Worm (Caenorhabditis elegans) whole organism, L1 larva: ENCODE measurements around the gene M05D6.3.

Experiments
- C16A3.4 ChIP-seq: fragments of 150-350 bp; optimal IDR thresholded peaks from 2 replicates; lab custom pipeline; 2014; ENCODE audit warnings: missing biosample characterization, missing genetic modification characterization
- F16B12.6 ChIP-seq: fragments of 150-350 bp; optimal IDR thresholded peaks from 2 replicates; lab custom pipeline; 2014; ENCODE audit warnings: missing biosample characterization, missing genetic modification characterization
- Y116A8C.19 ChIP-seq: sonication (generic microtip); optimal IDR thresholded peaks from 2 replicates; lab custom pipeline; 2016; ENCODE audit warnings: missing compliant biosample characterization, missing genetic modification characterization, borderline replicate concordance
- blmp-1 ChIP-seq: fragments of 150-350 bp; optimal IDR thresholded peaks from 2 replicates; lab custom pipeline; 2014; ENCODE audit warnings: missing biosample characterization, missing genetic modification characterization
- ceh-82 ChIP-seq, 3 experiments: fragments of 150-350 bp in 1 of 3; sonication (generic microtip) in 2 of 3; optimal IDR thresholded peaks; 2 replicates each; lab custom pipeline; 2014 to 2017; ENCODE audit warnings: missing biosample characterization in 3 of 3, missing genetic modification characterization in 3 of 3
- dpl-1 ChIP-seq, 3 experiments: fragments of 150-350 bp in 2 of 3; sonication (generic microtip) in 1 of 3; optimal IDR thresholded peaks; 2 replicates each; lab custom pipeline; 2014 to 2017; ENCODE audit warnings: missing biosample characterization in 3 of 3, missing genetic modification characterization in 3 of 3, missing genetic modification reagents in 3 of 3
- efl-1 ChIP-seq, 4 experiments: fragments of 150-350 bp; optimal IDR thresholded peaks in 3 of 4; peaks in 1 of 4; 1 replicate in 1 of 4; 2 replicates in 3 of 4; lab custom pipeline; 2014; ENCODE audit warnings: missing biosample characterization in 2 of 4, missing genetic modification characterization in 2 of 4, missing genetic modification reagents in 2 of 4
- egl-27 ChIP-seq, 2 experiments: fragments of 150-350 bp in 1 of 2; sonication (generic microtip); optimal IDR thresholded peaks; 3 replicates each; lab custom pipeline; 2017 to 2018; ENCODE audit warnings: missing biosample characterization in 2 of 2, missing genetic modification characterization in 2 of 2, missing genetic modification reagents in 2 of 2
- elt-2 ChIP-seq: sonication (generic microtip); optimal IDR thresholded peaks from 2 replicates; lab custom pipeline; 2016; ENCODE audit warnings: missing genetic modification characterization, mild to moderate bottlenecking, inconsistent platforms, missing compliant biosample characterization, missing genetic modification reagents
- elt-3 ChIP-seq, 6 experiments: fragments of 150-350 bp in 1 of 6; sonication (generic microtip); optimal IDR thresholded peaks; 2 replicates each; lab custom pipeline; 2017 to 2018; ENCODE audit warnings: missing biosample characterization in 6 of 6, missing genetic modification characterization in 6 of 6, inconsistent platforms in 1 of 6
- fkh-4 ChIP-seq: sonication (generic microtip); optimal IDR thresholded peaks from 2 replicates; lab custom pipeline; 2016; ENCODE audit warnings: missing compliant biosample characterization, missing genetic modification characterization, borderline replicate concordance
- hpl-2 ChIP-seq: fragments of 150-350 bp; optimal IDR thresholded peaks from 2 replicates; lab custom pipeline; 2014; ENCODE audit warnings: missing biosample characterization, missing genetic modification reagents, missing genetic modification characterization
- irx-1 ChIP-seq: sonication (generic microtip); optimal IDR thresholded peaks from 2 replicates; lab custom pipeline; 2016; ENCODE audit warnings: missing genetic modification characterization, missing compliant biosample characterization
- jun-1 ChIP-seq: fragments of 150-350 bp; optimal IDR thresholded peaks from 2 replicates; lab custom pipeline; 2014; ENCODE audit warnings: missing biosample characterization, missing genetic modification reagents, missing genetic modification characterization
- lin-13 ChIP-seq: fragments of 150-350 bp; optimal IDR thresholded peaks from 2 replicates; lab custom pipeline; 2014; ENCODE audit warnings: missing biosample characterization, missing genetic modification reagents, missing genetic modification characterization
- lin-14 ChIP-seq: fragments of 200-800 bp; sonication (Bioruptor generic); optimal IDR thresholded peaks from 2 replicates; lab custom pipeline; 2018; ENCODE audit warnings: mild to moderate bottlenecking, missing genetic modification characterization, moderate library complexity, missing compliant biosample characterization
- lin-35 ChIP-seq, 2 experiments: fragments of 150-350 bp; optimal IDR thresholded peaks; 2 replicates each; lab custom pipeline; 2014; ENCODE audit warnings: missing biosample characterization in 2 of 2, missing genetic modification characterization in 2 of 2, missing genetic modification reagents in 2 of 2
- lir-3 ChIP-seq: sonication (generic microtip); optimal IDR thresholded peaks from 2 replicates; lab custom pipeline; 2016; ENCODE audit warnings: mild to moderate bottlenecking, missing genetic modification characterization, moderate library complexity, missing compliant biosample characterization; ENCODE audit not compliant: poor library complexity
- lsy-2 ChIP-seq, 2 experiments: fragments of 150-350 bp; optimal IDR thresholded peaks; 2 replicates each; lab custom pipeline; 2014; ENCODE audit warnings: missing biosample characterization in 2 of 2, missing genetic modification characterization in 2 of 2
- mep-1 ChIP-seq: fragments of 150-350 bp; optimal IDR thresholded peaks from 2 replicates; lab custom pipeline; 2014; ENCODE audit warnings: missing biosample characterization, missing genetic modification characterization
- nhr-19 ChIP-seq: fragments of 200-800 bp; sonication (Bioruptor generic); conservative IDR thresholded peaks from 2 replicates; pipeline ENCODE4 v1.3.6; 2022; ENCODE audit warnings: missing genetic modification characterization, missing compliant biosample characterization
- nhr-20 ChIP-seq: sonication (generic microtip); optimal IDR thresholded peaks from 2 replicates; lab custom pipeline; 2016; ENCODE audit warnings: mild to moderate bottlenecking, missing genetic modification characterization, missing compliant biosample characterization
- nhr-47 ChIP-seq: sonication (generic microtip); optimal IDR thresholded peaks from 2 replicates; lab custom pipeline; 2016; ENCODE audit warnings: mild to moderate bottlenecking, missing genetic modification characterization, moderate library complexity, missing compliant biosample characterization
- nhr-71 ChIP-seq: sonication (generic microtip); optimal IDR thresholded peaks from 2 replicates; lab custom pipeline; 2016; ENCODE audit warnings: mild to moderate bottlenecking, missing genetic modification characterization, moderate library complexity, missing compliant biosample characterization
- nhr-90 ChIP-seq: sonication (generic microtip); optimal IDR thresholded peaks from 2 replicates; lab custom pipeline; 2016; ENCODE audit warnings: mild to moderate bottlenecking, missing genetic modification characterization, missing compliant biosample characterization; ENCODE audit not compliant: poor library complexity
- pax-3 ChIP-seq: fragments of 200-800 bp; sonication (Bioruptor generic); optimal IDR thresholded peaks from 2 replicates; lab custom pipeline; 2018; ENCODE audit warnings: mild to moderate bottlenecking, missing genetic modification characterization, moderate library complexity, missing compliant biosample characterization
- rnt-1 ChIP-seq: sonication (generic microtip); optimal IDR thresholded peaks from 2 replicates; lab custom pipeline; 2016; ENCODE audit warnings: mild to moderate bottlenecking, missing genetic modification characterization, moderate library complexity, missing compliant biosample characterization
- skn-1 ChIP-seq: fragments of 150-350 bp; optimal IDR thresholded peaks from 2 replicates; lab custom pipeline; 2014; ENCODE audit warnings: missing biosample characterization, missing genetic modification characterization
- snpc-4 ChIP-seq: fragments of 150-350 bp; optimal IDR thresholded peaks from 2 replicates; lab custom pipeline; 2014; ENCODE audit warnings: missing biosample characterization, missing genetic modification characterization
- snu-23 ChIP-seq: sonication (generic microtip); optimal IDR thresholded peaks from 2 replicates; lab custom pipeline; 2016; ENCODE audit warnings: missing genetic modification characterization, missing compliant biosample characterization
- sptf-1 ChIP-seq: fragments of 150-350 bp; optimal IDR thresholded peaks from 2 replicates; lab custom pipeline; 2014; ENCODE audit warnings: missing biosample characterization, missing genetic modification characterization
- swsn-7 ChIP-seq: sonication (generic microtip); optimal IDR thresholded peaks from 2 replicates; lab custom pipeline; 2016; ENCODE audit warnings: missing genetic modification characterization, missing compliant biosample characterization
- unc-130 ChIP-seq: fragments of 150-350 bp; optimal IDR thresholded peaks from 2 replicates; lab custom pipeline; 2017; ENCODE audit warnings: missing biosample characterization, missing genetic modification characterization, inconsistent platforms
- unc-86 ChIP-seq: sonication (generic microtip); optimal IDR thresholded peaks from 2 replicates; lab custom pipeline; 2016; ENCODE audit warnings: missing genetic modification characterization, missing compliant biosample characterization
- xbp-1 ChIP-seq: sonication (generic microtip); optimal IDR thresholded peaks from 2 replicates; lab custom pipeline; 2016; ENCODE audit warnings: missing genetic modification characterization, missing compliant biosample characterization

Gene M05D6.3

ce11 chrII:8520625-8521024 lies 45.1 kb downstream of the M05D6.3 start, which contains the start of gene cht-2:
Gene cht-2 (plus strand): TSS chrII:8520925.
- no peak for TF ChIP-seq elt-2 (tag; lab: Kevin White, UChicago)
- no peak for TF ChIP-seq efl-1 (optimal IDR thresholded peaks at IDR 0.05; lab: Kevin White, UChicago)
- TF ChIP-seq efl-1 (GFP tag; optimal IDR thresholded peaks at IDR 0.05 in 1 of 2; lab: Kevin White, UChicago) = no peak
- TF ChIP-seq unc-130 = no peak

ce11 chrII:8525133-8525736 lies 49.7 kb downstream of the M05D6.3 start, which contains the start of the genes prp-9 and mrps-18B:
Gene prp-9 (minus strand): TSS chrII:8525396.
Gene mrps-18B (plus strand): TSS chrII:8525681.
- TF ChIP-seq fkh-4 (tag; lab: Kevin White, UChicago) = no peak
- peak; percentile 23 for TF ChIP-seq lir-3
- TF ChIP-seq irx-1 (tag; lab: Kevin White, UChicago) = no peak
- no peak for TF ChIP-seq egl-27 (tag; optimal IDR thresholded peaks at IDR 0.05; lab: Kevin White, UChicago)
- TF ChIP-seq blmp-1 (tag; lab: Kevin White, UChicago) = peak; percentile 63
- TF ChIP-seq snpc-4 = no peak
- no peak for TF ChIP-seq lin-13 (GFP tag; lab: Kevin White, UChicago)
- TF ChIP-seq Y116A8C.19 = no peak
- TF ChIP-seq rnt-1 (tag; lab: Kevin White, UChicago) = peak; percentile 4
- TF ChIP-seq pax-3 = no peak
- peak; percentile 83 for TF ChIP-seq F16B12.6 (tag; lab: Kevin White, UChicago)
- peak; percentile 41 for TF ChIP-seq swsn-7 (tag; lab: Kevin White, UChicago)
- TF ChIP-seq dpl-1 (GFP tag; optimal IDR thresholded peaks at IDR 0.05; lab: Kevin White, UChicago) = peak in 2 of 3 experiments; percentile 25 to 56
- TF ChIP-seq hpl-2 (GFP tag; lab: Kevin White, UChicago) = no peak
- TF ChIP-seq lsy-2 (tag; optimal IDR thresholded peaks at IDR 0.05; lab: Kevin White, UChicago) = peak; percentile 65 to 73
- peak in 1 of 2 experiments; percentile 46 for TF ChIP-seq lin-35 (GFP tag; optimal IDR thresholded peaks at IDR 0.05; lab: Kevin White, UChicago)
- peak in 2 of 3 experiments; percentile 27 to 32 for TF ChIP-seq ceh-82 (tag; optimal IDR thresholded peaks at IDR 0.05; lab: Kevin White, UChicago)
- no peak for TF ChIP-seq sptf-1 (tag; lab: Kevin White, UChicago)
- peak; percentile 35 for TF ChIP-seq nhr-20 (tag; lab: Kevin White, UChicago)
- TF ChIP-seq nhr-90 = peak; percentile 3
- peak in 1 of 6 experiments; percentile 10 for TF ChIP-seq elt-3 (tag; optimal IDR thresholded peaks at IDR 0.05; lab: Kevin White, UChicago)
- TF ChIP-seq nhr-71 (tag; lab: Kevin White, UChicago) = peak; percentile 34
- TF ChIP-seq skn-1 = peak; percentile 6
- TF ChIP-seq lin-14 (GFP tag; lab: Kevin White, UChicago) = peak; percentile 47
- peak; percentile 87 for TF ChIP-seq mep-1 (tag; lab: Kevin White, UChicago)
- TF ChIP-seq nhr-47 = peak; percentile 31
- TF ChIP-seq efl-1 (optimal IDR thresholded peaks at IDR 0.05; lab: Kevin White, UChicago) = peak; percentile 30 to 53
- TF ChIP-seq efl-1 (GFP tag; optimal IDR thresholded peaks at IDR 0.05 in 1 of 2; lab: Kevin White, UChicago) = peak; percentile 38 to 42
- TF ChIP-seq jun-1 (tag; lab: Kevin White, UChicago) = no peak
- peak; percentile 34 for TF ChIP-seq xbp-1
- peak; percentile 53 for TF ChIP-seq C16A3.4 (tag; lab: Kevin White, UChicago)
- TF ChIP-seq nhr-19 = peak; percentile 9; the same call in 1 of the 2 replicates
- TF ChIP-seq unc-86 (tag; lab: Kevin White, UChicago) = no peak
- TF ChIP-seq snu-23 (GFP tag; lab: Kevin White, UChicago) = peak; percentile 60
- TF ChIP-seq unc-130 = peak; percentile 75
